Fruit fly (Drosophila melanogaster): ENCODE measurements around the gene Prosalpha4T1.

The Prosalpha4T1 gene

dm6 chr3R:20784436-20785368, 35.8 kb upstream of the Prosalpha4T1 start (continued):
- peak; percentile 50 for TF ChIP-seq svp (GFP tag)
- peak; percentile 19 for TF ChIP-seq CG8632 (GFP tag; optimal IDR thresholded peaks at IDR 0.05)
- TF ChIP-seq Hr38 (GFP tag; optimal IDR thresholded peaks at IDR 0.05) = no peak
- TF ChIP-seq CG8119 (GFP tag; IDR thresholded peaks at IDR 0.05) = peak; percentile 58; the same call in 2 of the 3 replicates
- TF ChIP-seq cyc (GFP tag; optimal IDR thresholded peaks at IDR 0.05) = no peak
- TF ChIP-seq Sox15 (GFP tag; optimal IDR thresholded peaks at IDR 0.05) = no peak
- TF ChIP-seq Hr39 (GFP tag; optimal IDR thresholded peaks at IDR 0.05) = no peak
- peak; percentile 27 for TF ChIP-seq net (GFP tag; optimal IDR thresholded peaks at IDR 0.05)
- no peak for TF ChIP-seq CG8319 (GFP tag; optimal IDR thresholded peaks at IDR 0.05)
- TF ChIP-seq Ets96B (tag; optimal IDR thresholded peaks at IDR 0.05) = no peak
- TF ChIP-seq Met (GFP tag; optimal IDR thresholded peaks at IDR 0.05) = peak; percentile 26

- TF ChIP-seq dsx (GFP tag; optimal IDR thresholded peaks at IDR 0.05; ENCODE audit: poor library complexity, severe bottlenecking) (peak; percentile 35), svp (GFP tag) (peak; percentile 77), salr (GFP tag; optimal IDR thresholded peaks at IDR 0.05) (peak in 1 of 2 experiments; percentile 42), Eip78C (GFP tag) (peak; percentile 85), CG4318 (GFP tag; optimal IDR thresholded peaks at IDR 0.05) (peak; percentile 44), CG6163 (GFP tag; IDR thresholded peaks at IDR 0.05) (peak; percentile 74), CG11902 (GFP tag; optimal IDR thresholded peaks at IDR 0.05) (no peak), CG9139 (GFP tag; optimal IDR thresholded peaks at IDR 0.05) (peak; percentile 29), eg (GFP tag; IDR thresholded peaks at IDR 0.05) (peak; percentile 54; the same call in 1 of the 3 replicates), acj6 (GFP tag; optimal IDR thresholded peaks at IDR 0.05) (peak; percentile 57), topi (GFP tag; optimal IDR thresholded peaks at IDR 0.05) (peak; percentile 43), Ets96B (tag; optimal IDR thresholded peaks at IDR 0.05) (peak; percentile 62), Lpt (GFP tag; optimal IDR thresholded peaks at IDR 0.05) (peak; percentile 69), CG6276 (GFP tag; optimal IDR thresholded peaks at IDR 0.05) (peak; percentile 52), ss (GFP tag; optimal IDR thresholded peaks at IDR 0.05) (peak; percentile 40 to 72), CG10631 (GFP tag; optimal IDR thresholded peaks at IDR 0.05) (peak; percentile 64), Hr39 (GFP tag; optimal IDR thresholded peaks at IDR 0.05) (peak; percentile 24), spab (GFP tag; optimal IDR thresholded peaks at IDR 0.05) (peak; percentile 38), CG11294 (GFP tag; IDR thresholded peaks at IDR 0.05) (peak; percentile 6; the same call in 1 of the 2 replicates), CG10669 (GFP tag; optimal IDR thresholded peaks at IDR 0.05) (peak; percentile 33), Blimp-1 (GFP tag; optimal IDR thresholded peaks at IDR 0.05) (no peak), CG11762 (GFP tag; optimal IDR thresholded peaks at IDR 0.05; ENCODE audit: insufficient read depth) (no peak), Sox15 (GFP tag; optimal IDR thresholded peaks at IDR 0.05) (no peak), CG6792 (GFP tag; optimal IDR thresholded peaks at IDR 0.05) (peak; percentile 56), CG8119 (GFP tag; IDR thresholded peaks at IDR 0.05) (peak; percentile 48; the same call in 2 of the 3 replicates), Smox (GFP tag; optimal IDR thresholded peaks at IDR 0.05) (peak; percentile 55), Hr4 (GFP tag; optimal IDR thresholded peaks at IDR 0.05) (peak; percentile 74), CG34406 (GFP tag; optimal IDR thresholded peaks at IDR 0.05) (peak; percentile 46), cyc (GFP tag; optimal IDR thresholded peaks at IDR 0.05) (peak; percentile 24), CG31627 (GFP tag; optimal IDR thresholded peaks at IDR 0.05) (peak; percentile 32), Eip93F (GFP tag; optimal IDR thresholded peaks at IDR 0.05) (no peak), CG15336 (GFP tag; IDR thresholded peaks at IDR 0.05) (peak; percentile 33; the same call in 1 of the 2 replicates), fkh (GFP tag; optimal IDR thresholded peaks at IDR 0.05) (no peak), lz (GFP tag; optimal IDR thresholded peaks at IDR 0.05) (peak; percentile 58), Sox102F (GFP tag; optimal IDR thresholded peaks at IDR 0.05) (peak; percentile 43), CG8632 (GFP tag; optimal IDR thresholded peaks at IDR 0.05) (peak; percentile 38), Eip75B (GFP tag; optimal IDR thresholded peaks at IDR 0.05) (peak; percentile 71), CG6808 (GFP tag; optimal IDR thresholded peaks at IDR 0.05) (peak; percentile 67), Met (GFP tag; optimal IDR thresholded peaks at IDR 0.05) (peak; percentile 54), pdm3 (GFP tag; optimal IDR thresholded peaks at IDR 0.05) (peak; percentile 59), fd59A (GFP tag; optimal IDR thresholded peaks at IDR 0.05) (peak; percentile 29)
Observed at dm6 chr3R:20783714-20784435, 35.0 kb upstream of the Prosalpha4T1 start.
